Worm (Caenorhabditis elegans) whole organism, late embryonic: ENCODE results near the gene ttr-30.

Source experiments
- C08G9.2 ChIP-seq: sonication (generic microtip); optimal IDR thresholded peaks from 2 replicates; lab custom pipeline; 2016; ENCODE audit warnings: mild to moderate bottlenecking, missing genetic modification characterization, moderate library complexity, missing compliant biosample characterization
- C38D4.7 ChIP-seq: fragments of 200-800 bp; sonication (Bioruptor generic); optimal IDR thresholded peaks from 2 replicates; lab custom pipeline; 2018; ENCODE audit warnings: mild to moderate bottlenecking, missing genetic modification characterization, moderate library complexity, missing compliant biosample characterization
- T23F11.4 ChIP-seq: fragments of 200-800 bp; sonication (Bioruptor generic); optimal IDR thresholded peaks from 2 replicates; lab custom pipeline; 2018; ENCODE audit warnings: mild to moderate bottlenecking, missing genetic modification characterization, missing compliant biosample characterization
- ceh-18 ChIP-seq: sonication (generic microtip); optimal IDR thresholded peaks from 2 replicates; lab custom pipeline; 2016; ENCODE audit warnings: missing genetic modification characterization, missing compliant biosample characterization
- ceh-19 ChIP-seq: fragments of 200-800 bp; sonication (Bioruptor generic); optimal IDR thresholded peaks from 2 replicates; lab custom pipeline; 2018; ENCODE audit warnings: mild to moderate bottlenecking, missing genetic modification characterization, missing compliant biosample characterization
- ceh-22 ChIP-seq: sonication (generic microtip); optimal IDR thresholded peaks from 2 replicates; lab custom pipeline; 2017; ENCODE audit warnings: missing biosample characterization, missing genetic modification characterization
- ceh-6 ChIP-seq: fragments of 200-800 bp; sonication (Bioruptor generic); optimal IDR thresholded peaks from 2 replicates; lab custom pipeline; 2018; ENCODE audit warnings: mild to moderate bottlenecking, missing genetic modification characterization, missing compliant biosample characterization
- ceh-9 ChIP-seq: sonication (generic microtip); optimal IDR thresholded peaks from 2 replicates; lab custom pipeline; 2016; ENCODE audit warnings: mild to moderate bottlenecking, missing genetic modification characterization, inconsistent platforms, missing compliant biosample characterization
- che-1 ChIP-seq: sonication (generic microtip); optimal IDR thresholded peaks from 2 replicates; lab custom pipeline; 2016; ENCODE audit warnings: mild to moderate bottlenecking, missing genetic modification characterization, missing compliant biosample characterization
- dve-1 ChIP-seq: sonication (generic microtip); optimal IDR thresholded peaks from 2 replicates; lab custom pipeline; 2017; ENCODE audit warnings: antibody characterized with exemption, mild to moderate bottlenecking, missing genetic modification characterization, missing compliant biosample characterization
- elt-2 ChIP-seq: sonication (generic microtip); optimal IDR thresholded peaks from 2 replicates; lab custom pipeline; 2016; ENCODE audit warnings: missing genetic modification reagents, missing genetic modification characterization, missing compliant biosample characterization
- elt-4 ChIP-seq: sonication (generic microtip); optimal IDR thresholded peaks from 2 replicates; lab custom pipeline; 2016; ENCODE audit warnings: missing genetic modification characterization, missing compliant biosample characterization
- eyg-1 ChIP-seq: sonication (generic microtip); optimal IDR thresholded peaks from 2 replicates; lab custom pipeline; 2016; ENCODE audit warnings: missing genotype, missing genetic modification characterization, missing compliant biosample characterization
- hlh-15 ChIP-seq: sonication (generic microtip); optimal IDR thresholded peaks from 2 replicates; lab custom pipeline; 2016; ENCODE audit warnings: missing genetic modification characterization, missing compliant biosample characterization
- hlh-30 ChIP-seq: sonication (generic microtip); optimal IDR thresholded peaks from 2 replicates; lab custom pipeline; 2017; ENCODE audit warnings: antibody characterized with exemption, missing genetic modification characterization, missing compliant biosample characterization; ENCODE audit not compliant: insufficient read depth
- hlh-6 ChIP-seq: sonication (generic microtip); optimal IDR thresholded peaks from 2 replicates; lab custom pipeline; 2016; ENCODE audit warnings: missing genotype, missing genetic modification characterization, missing compliant biosample characterization
- hlh-8 ChIP-seq: sonication (generic microtip); optimal IDR thresholded peaks from 2 replicates; lab custom pipeline; 2016; ENCODE audit warnings: missing genotype, missing genetic modification characterization, missing compliant biosample characterization
- mec-3 ChIP-seq: sonication (generic microtip); optimal IDR thresholded peaks from 2 replicates; lab custom pipeline; 2016; ENCODE audit warnings: borderline replicate concordance, missing genetic modification characterization, missing compliant biosample characterization
- nfya-1 ChIP-seq: sonication (generic microtip); optimal IDR thresholded peaks from 2 replicates; lab custom pipeline; 2017; ENCODE audit warnings: missing genetic modification characterization, mild to moderate bottlenecking, missing compliant biosample characterization, antibody characterized with exemption, moderate library complexity
- nhr-11 ChIP-seq: fragments of 150-350 bp; optimal IDR thresholded peaks from 2 replicates; lab custom pipeline; 2014; ENCODE audit warnings: missing biosample characterization, missing genetic modification characterization
- nhr-232 ChIP-seq: sonication (generic microtip); optimal IDR thresholded peaks from 2 replicates; lab custom pipeline; 2016; ENCODE audit warnings: missing genetic modification characterization, missing compliant biosample characterization
- pag-3 ChIP-seq: sonication (generic microtip); optimal IDR thresholded peaks from 2 replicates; lab custom pipeline; 2016; ENCODE audit warnings: missing compliant biosample characterization, missing genetic modification characterization, borderline replicate concordance
- pqm-1 ChIP-seq: sonication (generic microtip); optimal IDR thresholded peaks from 2 replicates; lab custom pipeline; 2016; ENCODE audit warnings: missing genetic modification characterization, missing compliant biosample characterization
- pros-1 ChIP-seq: fragments of 150-350 bp; optimal IDR thresholded peaks from 2 replicates; lab custom pipeline; 2014; ENCODE audit warnings: missing biosample characterization, missing genetic modification reagents, missing genetic modification characterization
- ref-2 ChIP-seq: sonication (generic microtip); optimal IDR thresholded peaks from 2 replicates; lab custom pipeline; 2016; ENCODE audit warnings: missing genetic modification characterization, missing compliant biosample characterization
- sdc-2 ChIP-seq: sonication (generic microtip); optimal IDR thresholded peaks from 2 replicates; lab custom pipeline; 2016; ENCODE audit warnings: missing genotype, missing genetic modification characterization, missing compliant biosample characterization
- syd-9 ChIP-seq: sonication (generic microtip); optimal IDR thresholded peaks from 2 replicates; lab custom pipeline; 2016; ENCODE audit warnings: mild to moderate bottlenecking, missing genetic modification characterization, moderate library complexity, missing compliant biosample characterization
- ttx-3 ChIP-seq: sonication (generic microtip); optimal IDR thresholded peaks from 2 replicates; lab custom pipeline; 2016; ENCODE audit warnings: missing genetic modification reagents, missing genetic modification characterization, missing compliant biosample characterization
- unc-3 ChIP-seq, 2 experiments: fragments of 200-800 bp in 1 of 2; sonication (Bioruptor generic) in 1 of 2; sonication (generic microtip) in 1 of 2; conservative IDR thresholded peaks in 1 of 2; optimal IDR thresholded peaks in 1 of 2; 2 replicates each; pipeline versions ENCODE4 v1.3.6 to Lab custom; 2016 to 2022; ENCODE audit warnings: missing compliant biosample characterization in 2 of 2, missing genetic modification characterization in 2 of 2, missing genetic modification reagents in 1 of 2

ttr-30 gene

ce11 chrX:7296310-7296709 lies 34.4 kb upstream of the ttr-30 start:
- TF ChIP-seq nhr-11 (tag; lab: Kevin White, UChicago) (no peak), hlh-30 (tag; lab: Kevin White, UChicago) (no peak), C38D4.7 (GFP tag; lab: Kevin White, UChicago) (no peak), pag-3 (tag; lab: Kevin White, UChicago) (no peak)
- TF ChIP-seq, all 69 proteins: peak for 0

- TF ChIP-seq pros-1 (no peak), nhr-232 (tag; lab: Kevin White, UChicago) (no peak), ref-2 (tag; lab: Kevin White, UChicago) (no peak), pqm-1 (tag; lab: Kevin White, UChicago) (no peak), nhr-11 (tag; lab: Kevin White, UChicago) (no peak), hlh-8 (no peak), ceh-6 (GFP tag; lab: Kevin White, UChicago) (no peak), C08G9.2 (tag; lab: Kevin White, UChicago) (no peak), che-1 (no peak), sdc-2 (tag; lab: Kevin White, UChicago) (no peak)
Measured at ce11 chrX:7298652-7299051, 32.1 kb upstream of the ttr-30 start, which contains the start of gene K03A1.4. K03A1.4 (minus strand) TSS chrX:7298752.

ce11 chrX:7303115-7303514 lies 27.6 kb upstream of the ttr-30 start:
- TF ChIP-seq che-1 (no peak), ceh-9 (tag; lab: Kevin White, UChicago) (no peak)

ce11 chrX:7305520-7306186 lies 25.1 kb upstream of the ttr-30 start, which contains the start of gene sur-5:
sur-5 (minus strand) TSS chrX:7305570.
- TF ChIP-seq elt-2 (peak; percentile 87), C08G9.2 (tag; lab: Kevin White, UChicago) (no peak)

- TF ChIP-seq syd-9 (tag; lab: Kevin White, UChicago): no peak
- peak; percentile 63 for TF ChIP-seq nfya-1 (tag; lab: Kevin White, UChicago)
- peak; percentile 16 for TF ChIP-seq dve-1 (tag; lab: Kevin White, UChicago)
- TF ChIP-seq ceh-18 (tag; lab: Kevin White, UChicago): peak; percentile 32
- no peak for TF ChIP-seq hlh-6 (tag; lab: Kevin White, UChicago)
- TF ChIP-seq ceh-22: no peak
- TF ChIP-seq T23F11.4 (GFP tag; lab: Kevin White, UChicago): no peak
- TF ChIP-seq ttx-3 (tag; lab: Kevin White, UChicago): no peak
- TF ChIP-seq elt-4 (tag; lab: Kevin White, UChicago): no peak
- TF ChIP-seq unc-3 (GFP tag; conservative IDR thresholded peaks at IDR 0.05; lab: Robert Waterston, UW): no peak
- TF ChIP-seq unc-3 (tag; optimal IDR thresholded peaks at IDR 0.05; lab: Kevin White, UChicago): no peak
Measured at ce11 chrX:7306434-7306833, 24.3 kb upstream of the ttr-30 start.

- no peak for TF ChIP-seq ceh-19 (GFP tag; lab: Kevin White, UChicago)
- TF ChIP-seq eyg-1 (tag; lab: Kevin White, UChicago): no peak
- no peak for TF ChIP-seq hlh-15 (tag; lab: Kevin White, UChicago)
- TF ChIP-seq mec-3 (tag; lab: Kevin White, UChicago): no peak
- TF ChIP-seq che-1: no peak
- TF ChIP-seq, all 69 proteins: peak for 0
Measured at ce11 chrX:7309775-7310174, 21.0 kb upstream of the ttr-30 start, which contains the start of the genes his-38 and his-40. his-38 (minus strand) TSS chrX:7309875. his-40 (plus strand) TSS chrX:7310110.
